Worm (Caenorhabditis elegans): ENCODE data around the gene C10E2.2.

The C10E2.2 gene

ce11 chrX:16744940-16745339 lies at the start of gene C10E2.2:
C10E2.2 (plus strand) TSS chrX:16745240.
- TF ChIP-seq mep-1 (tag; optimal IDR thresholded peaks at IDR 0.05) = no peak
- no peak for TF ChIP-seq M03D4.4 (tag; optimal IDR thresholded peaks at IDR 0.05)
- TF ChIP-seq elt-1 (tag; optimal IDR thresholded peaks at IDR 0.05; ENCODE audit: borderline replicate concordance, insufficient read depth) = no peak
- TF ChIP-seq ztf-11 (tag; optimal IDR thresholded peaks at IDR 0.05) = no peak
- TF ChIP-seq blmp-1 (tag; optimal IDR thresholded peaks at IDR 0.05) = no peak

ce11 chrX:16696822-16697221 lies 48.2 kb upstream of the C10E2.2 start:
- no peak for TF ChIP-seq mep-1 (tag; optimal IDR thresholded peaks at IDR 0.05)
- no peak for TF ChIP-seq M03D4.4 (tag; optimal IDR thresholded peaks at IDR 0.05)
- no peak for TF ChIP-seq tbx-8 (GFP tag; optimal IDR thresholded peaks at IDR 0.05)
- no peak for TF ChIP-seq nhr-237 (tag; optimal IDR thresholded peaks at IDR 0.05)
- TF ChIP-seq bed-3 (GFP tag; optimal IDR thresholded peaks at IDR 0.05) = no peak
- TF ChIP-seq nhr-12 (tag; optimal IDR thresholded peaks at IDR 0.05) = no peak
- no peak for TF ChIP-seq lin-32 (GFP tag; optimal IDR thresholded peaks at IDR 0.05)
- no peak for TF ChIP-seq ces-1 (GFP tag; optimal IDR thresholded peaks at IDR 0.05)
- no peak for TF ChIP-seq unc-39 (tag; optimal IDR thresholded peaks at IDR 0.05)
- no peak for TF ChIP-seq sem-2 (GFP tag; optimal IDR thresholded peaks at IDR 0.05)
- no peak for TF ChIP-seq mab-5 (tag; optimal IDR thresholded peaks at IDR 0.05)
- TF ChIP-seq ztf-11 (tag; optimal IDR thresholded peaks at IDR 0.05) = no peak
- TF ChIP-seq mls-2 (tag; optimal IDR thresholded peaks at IDR 0.05) = no peak

DNA sequence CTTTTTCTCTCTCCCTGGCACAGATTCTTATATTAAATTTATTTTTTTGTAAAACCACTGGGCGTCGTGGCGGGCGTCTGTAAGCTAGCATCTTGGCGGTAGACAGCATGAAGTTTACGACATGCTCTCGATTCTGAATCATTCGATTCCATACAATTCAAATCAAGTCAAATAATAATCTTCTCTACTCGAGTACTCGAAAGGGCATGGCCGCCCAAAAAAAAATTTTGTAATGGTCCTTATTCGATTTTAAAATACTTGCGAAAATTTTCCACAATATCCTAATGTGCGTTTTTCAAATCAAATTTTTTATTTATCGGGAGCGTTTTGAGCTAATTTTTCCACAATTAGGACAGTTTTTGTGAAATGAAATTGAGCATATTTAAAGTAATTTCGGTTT lies 47.0 kb upstream of the C10E2.2 start:
- TF ChIP-seq sem-2 (GFP tag; optimal IDR thresholded peaks at IDR 0.05) (no peak), lin-13 (tag; optimal IDR thresholded peaks at IDR 0.05) (no peak), pha-4 (tag; optimal IDR thresholded peaks at IDR 0.05) (no peak), ces-1 (GFP tag; optimal IDR thresholded peaks at IDR 0.05) (no peak), nhr-2 (tag; optimal IDR thresholded peaks at IDR 0.05) (no peak), M03D4.4 (tag; optimal IDR thresholded peaks at IDR 0.05) (no peak), cnd-1 (tag; optimal IDR thresholded peaks at IDR 0.05) (no peak), mls-2 (tag; optimal IDR thresholded peaks at IDR 0.05) (no peak), ceh-83 (GFP tag; optimal IDR thresholded peaks at IDR 0.05) (no peak), ceh-39 (tag; optimal IDR thresholded peaks at IDR 0.05) (no peak), hlh-1 (tag; optimal IDR thresholded peaks at IDR 0.05) (no peak), lsy-2 (tag; optimal IDR thresholded peaks at IDR 0.05) (no peak)

- TF ChIP-seq sptf-1 (tag; optimal IDR thresholded peaks at IDR 0.05) (no peak), nhr-2 (tag; optimal IDR thresholded peaks at IDR 0.05) (no peak)
Observed at ce11 chrX:16702232-16702631, 42.8 kb upstream of the C10E2.2 start, which contains the start of gene F22H10.1. F22H10.1 (plus strand) TSS chrX:16702442.

DNA sequence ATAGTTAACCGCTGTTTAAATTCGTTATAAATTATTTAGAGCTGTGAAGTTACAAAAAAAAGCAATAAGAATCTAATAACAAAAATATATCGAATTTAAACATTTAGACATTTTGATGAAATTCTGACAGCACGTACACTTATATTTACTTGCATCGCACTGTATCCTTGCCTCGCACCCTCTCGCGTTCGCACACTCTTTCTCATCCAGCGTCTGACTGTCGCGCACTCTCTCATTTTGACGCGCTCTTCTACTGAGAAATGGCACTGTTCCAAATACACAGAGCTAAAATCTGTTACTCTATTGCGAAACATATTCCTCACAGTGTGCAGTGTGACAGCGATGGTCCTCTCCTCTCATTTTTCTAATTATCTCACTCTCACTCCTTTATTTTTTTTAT lies 41.0 kb upstream of the C10E2.2 start:
- no peak for TF ChIP-seq elt-1 (tag; optimal IDR thresholded peaks at IDR 0.05; ENCODE audit: borderline replicate concordance, insufficient read depth)
- peak; percentile 26 for TF ChIP-seq unc-62 (GFP tag; optimal IDR thresholded peaks at IDR 0.05)
- no peak for TF ChIP-seq flh-1 (GFP tag; optimal IDR thresholded peaks at IDR 0.05)
- TF ChIP-seq pha-4 (tag; optimal IDR thresholded peaks at IDR 0.05) = peak; percentile 63
- no peak for TF ChIP-seq mls-2 (tag; optimal IDR thresholded peaks at IDR 0.05)
- no peak for TF ChIP-seq ceh-83 (GFP tag; optimal IDR thresholded peaks at IDR 0.05)
- TF ChIP-seq ces-1 (GFP tag; optimal IDR thresholded peaks at IDR 0.05) = peak; percentile 45

ce11 chrX:16705607-16706006 lies 39.4 kb upstream of the C10E2.2 start:
- TF ChIP-seq nhr-12 (tag; optimal IDR thresholded peaks at IDR 0.05) (no peak), sem-2 (GFP tag; optimal IDR thresholded peaks at IDR 0.05) (no peak), drap-1 (GFP tag; optimal IDR thresholded peaks at IDR 0.05) (no peak)

DNA sequence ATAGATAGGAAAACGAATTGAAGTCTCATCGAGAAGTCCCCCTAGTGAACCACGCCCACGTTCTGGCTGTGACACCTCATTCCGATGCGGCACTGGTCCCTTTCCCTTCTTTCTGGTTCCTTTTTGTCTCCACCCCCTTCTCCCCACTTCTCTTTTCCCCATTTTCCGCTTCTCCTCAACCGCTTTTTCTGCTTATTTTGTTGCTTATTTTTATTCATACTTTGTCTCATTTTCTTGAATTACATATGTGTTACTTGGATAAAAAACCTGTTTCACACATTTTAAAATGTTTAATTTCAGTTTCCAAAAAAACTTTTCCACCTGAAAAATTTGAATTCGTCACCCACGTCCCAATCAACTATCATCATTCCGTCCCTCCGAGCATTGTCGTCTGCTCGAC lies 33.7 kb upstream of the C10E2.2 start, which contains the start of gene lgc-53:
Gene lgc-53 (plus strand): TSS at position 301 of the 400 bp plus-strand sequence.
- no peak for TF ChIP-seq sem-2 (GFP tag; optimal IDR thresholded peaks at IDR 0.05)
- no peak for TF ChIP-seq blmp-1 (tag; optimal IDR thresholded peaks at IDR 0.05)
- no peak for TF ChIP-seq sptf-1 (tag; optimal IDR thresholded peaks at IDR 0.05)
- TF ChIP-seq lin-13 (tag; optimal IDR thresholded peaks at IDR 0.05) = no peak
- TF ChIP-seq zip-8 (tag; optimal IDR thresholded peaks at IDR 0.05) = no peak
- no peak for TF ChIP-seq flh-1 (GFP tag; optimal IDR thresholded peaks at IDR 0.05)
- TF ChIP-seq mep-1 (tag; optimal IDR thresholded peaks at IDR 0.05) = no peak
- no peak for TF ChIP-seq snpc-4 (tag; optimal IDR thresholded peaks at IDR 0.05)
- TF ChIP-seq lin-32 (GFP tag; optimal IDR thresholded peaks at IDR 0.05) = no peak
- no peak for TF ChIP-seq hlh-1 (tag; optimal IDR thresholded peaks at IDR 0.05)
- no peak for TF ChIP-seq nhr-237 (tag; optimal IDR thresholded peaks at IDR 0.05)
- no peak for TF ChIP-seq elt-1 (tag; optimal IDR thresholded peaks at IDR 0.05; ENCODE audit: borderline replicate concordance, insufficient read depth)
- no peak for TF ChIP-seq ceh-43 (GFP tag; optimal IDR thresholded peaks at IDR 0.05)

Measured in whole organism, mixed stage, embryonic.